Fruit fly (Drosophila melanogaster) whole organism, pupa: ENCODE results near the gene CG43845.

Experiments
- CG14655 ChIP-seq: fragments of 200-800 bp; sonication (Bioruptor generic); optimal IDR thresholded peaks from 3 replicates; lab custom pipeline; 2017; ENCODE audit warnings: mild to moderate bottlenecking, missing biosample characterization, missing genetic modification reagents, missing genetic modification characterization
- CG15710 ChIP-seq: fragments of 200-800 bp; sonication (Bioruptor generic); optimal IDR thresholded peaks from 2 replicates; lab custom pipeline; 2018; ENCODE audit warnings: missing biosample characterization, mild to moderate bottlenecking, missing genetic modification characterization, moderate library complexity
- CG34367 ChIP-seq: fragments of 200-800 bp; sonication (Bioruptor generic); optimal IDR thresholded peaks from 2 replicates; lab custom pipeline; 2018; ENCODE audit warnings: missing biosample characterization, mild to moderate bottlenecking, missing genetic modification characterization
- CG9948 ChIP-seq: fragments of 200-800 bp; sonication (Bioruptor generic); optimal IDR thresholded peaks from 2 replicates; lab custom pipeline; 2018; ENCODE audit warnings: missing biosample characterization, mild to moderate bottlenecking, missing genetic modification characterization, moderate library complexity
- D1 ChIP-seq: fragments of 200-800 bp; sonication (Bioruptor generic); optimal IDR thresholded peaks from 2 replicates; lab custom pipeline; 2018; ENCODE audit warnings: missing biosample characterization, mild to moderate bottlenecking, missing genetic modification characterization, moderate library complexity
- EcR ChIP-seq: fragments of 200-800 bp; sonication (Bioruptor generic); optimal IDR thresholded peaks from 3 replicates; lab custom pipeline; 2019; ENCODE audit warnings: missing biosample characterization, missing genetic modification characterization, mild to moderate bottlenecking, moderate library complexity, missing genetic modification reagents
- Ets98B ChIP-seq: fragments of 200-800 bp; sonication (Bioruptor generic); IDR thresholded peaks from 2 replicates; pipeline ENCODE4 v1.3.6; 2022; ENCODE audit warnings: missing biosample characterization, missing genetic modification characterization
- Snoo ChIP-seq: fragments of 200-800 bp; sonication (Bioruptor generic); optimal IDR thresholded peaks from 3 replicates; lab custom pipeline; 2017; ENCODE audit warnings: missing biosample characterization, mild to moderate bottlenecking, missing genetic modification characterization, inconsistent platforms

DNA sequence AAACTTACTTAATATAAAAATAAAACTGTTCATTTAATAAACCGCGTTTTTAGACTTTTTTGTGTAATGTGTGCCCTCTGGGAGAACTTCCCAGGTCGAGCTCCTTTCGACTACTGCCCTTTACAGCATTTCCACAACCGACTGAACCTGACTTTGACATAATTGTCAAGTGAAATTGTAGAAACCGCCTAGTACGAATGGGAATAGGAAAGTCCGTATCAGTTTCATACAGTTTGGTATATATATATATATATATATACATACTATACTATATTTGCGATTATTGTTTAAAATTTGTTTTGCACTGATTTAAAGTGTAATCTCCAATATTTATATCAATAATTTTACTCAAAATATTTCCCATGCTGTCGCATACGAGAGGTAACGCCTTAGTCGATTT lies 28.1 kb upstream of the CG43845 start, which contains the start of gene mia:
- TF ChIP-seq Ets98B = no peak
- no peak for TF ChIP-seq CG14655 (GFP tag; lab: Kevin White, UChicago)
- no peak for TF ChIP-seq CG9948
- no peak for TF ChIP-seq CG34367
- TF ChIP-seq EcR (GFP tag; lab: Kevin White, UChicago) = no peak
- no peak for TF ChIP-seq CG15710 (tag; lab: Kevin White, UChicago)
- TF ChIP-seq Snoo (tag; lab: Kevin White, UChicago) = no peak
- no peak for TF ChIP-seq D1 (tag; lab: Kevin White, UChicago)
